Worm (Caenorhabditis elegans) whole organism, young adult: ENCODE measurements around the gene gly-3.

ENCODE experiments used
- B0336.3 ChIP-seq: fragments of 200-800 bp; sonication (Bioruptor generic); IDR thresholded peaks from 2 replicates; pipeline ENCODE4 v1.3.6; 2022; ENCODE audit warnings: missing genetic modification characterization, missing compliant biosample characterization
- C06A6.2 ChIP-seq: fragments of 200-800 bp; sonication (Bioruptor generic); conservative IDR thresholded peaks from 2 replicates; pipeline ENCODE4 v1.3.6; 2022; ENCODE audit warnings: missing genetic modification characterization, missing compliant biosample characterization
- D2030.7 ChIP-seq: fragments of 200-800 bp; sonication (Bioruptor generic); IDR thresholded peaks from 2 replicates; pipeline ENCODE4 v1.3.6; 2022; ENCODE audit warnings: missing genetic modification reagents, missing genetic modification characterization, missing compliant biosample characterization
- F22D6.2 ChIP-seq: sonication (generic microtip); optimal IDR thresholded peaks from 2 replicates; lab custom pipeline; 2016; ENCODE audit warnings: mild to moderate bottlenecking, missing genetic modification characterization, missing compliant biosample characterization
- F23B12.7 ChIP-seq: sonication (generic microtip); optimal IDR thresholded peaks from 2 replicates; lab custom pipeline; 2017; ENCODE audit warnings: missing genetic modification characterization, mild to moderate bottlenecking, missing compliant biosample characterization, antibody characterized with exemption, moderate library complexity; ENCODE audit not compliant: insufficient read depth
- F33H1.4 ChIP-seq: fragments of 200-800 bp; sonication (Bioruptor generic); IDR thresholded peaks from 2 replicates; pipeline ENCODE4 v1.3.6; 2022; ENCODE audit warnings: missing genetic modification reagents, missing genetic modification characterization, missing compliant biosample characterization
- F52B5.7 ChIP-seq: sonication (generic microtip); optimal IDR thresholded peaks from 2 replicates; lab custom pipeline; 2016; ENCODE audit warnings: mild to moderate bottlenecking, missing genetic modification characterization, missing compliant biosample characterization
- K12H6.12 ChIP-seq: fragments of 200-800 bp; sonication (Bioruptor generic); optimal IDR thresholded peaks from 2 replicates; lab custom pipeline; 2018; ENCODE audit warnings: mild to moderate bottlenecking, missing genetic modification characterization, missing compliant biosample characterization
- Y95B8A.8 ChIP-seq: fragments of 200-800 bp; sonication (Bioruptor generic); IDR thresholded peaks from 2 replicates; pipeline ENCODE4 v1.3.6; 2022; ENCODE audit warnings: missing genetic modification reagents, missing genetic modification characterization, missing compliant biosample characterization
- ZK185.1 ChIP-seq: sonication (generic microtip); optimal IDR thresholded peaks from 2 replicates; lab custom pipeline; 2016; ENCODE audit warnings: mild to moderate bottlenecking, missing genetic modification characterization, missing compliant biosample characterization; ENCODE audit not compliant: poor library complexity, severe bottlenecking
- cebp-1 ChIP-seq, 2 experiments: fragments of 200-800 bp in 1 of 2; sonication (Bioruptor generic) in 1 of 2; sonication (generic microtip) in 1 of 2; IDR thresholded peaks in 1 of 2; optimal IDR thresholded peaks in 1 of 2; 2 replicates each; pipeline versions ENCODE4 v1.3.6 to Lab custom; 2017 to 2022; ENCODE audit warnings: missing compliant biosample characterization in 2 of 2, missing genetic modification characterization in 2 of 2, mild to moderate bottlenecking in 1 of 2, missing genetic modification reagents in 1 of 2, moderate library complexity in 1 of 2
- ceh-27 ChIP-seq: fragments of 200-800 bp; sonication (Bioruptor generic); optimal IDR thresholded peaks from 2 replicates; lab custom pipeline; 2018; ENCODE audit warnings: mild to moderate bottlenecking, missing genetic modification characterization, moderate library complexity, missing compliant biosample characterization
- ceh-79 ChIP-seq: sonication (generic microtip); optimal IDR thresholded peaks from 2 replicates; lab custom pipeline; 2017; ENCODE audit warnings: mild to moderate bottlenecking, missing genetic modification characterization, missing compliant biosample characterization
- chd-7 ChIP-seq: sonication (generic microtip); optimal IDR thresholded peaks from 2 replicates; lab custom pipeline; 2016; ENCODE audit warnings: mild to moderate bottlenecking, missing genetic modification characterization, moderate library complexity, missing compliant biosample characterization
- dox-1 ChIP-seq: fragments of 200-800 bp; sonication (Bioruptor generic); IDR thresholded peaks from 2 replicates; pipeline ENCODE4 v1.3.6; 2022; ENCODE audit warnings: missing genetic modification reagents, missing genetic modification characterization, missing compliant biosample characterization
- dpl-1 ChIP-seq: fragments of 150-350 bp; optimal IDR thresholded peaks from 2 replicates; lab custom pipeline; 2014; ENCODE audit warnings: missing biosample characterization, missing genetic modification reagents, missing genetic modification characterization
- efl-1 ChIP-seq: fragments of 150-350 bp; optimal IDR thresholded peaks from 2 replicates; lab custom pipeline; 2014; ENCODE audit warnings: missing biosample characterization, missing genetic modification reagents, missing genetic modification characterization
- egl-44 ChIP-seq: fragments of 200-800 bp; sonication (Bioruptor generic); IDR thresholded peaks from 2 replicates; pipeline ENCODE4 v1.3.6; 2022; ENCODE audit warnings: missing genetic modification reagents, missing genetic modification characterization, missing compliant biosample characterization
- fkh-3 ChIP-seq: sonication (generic microtip); optimal IDR thresholded peaks from 2 replicates; lab custom pipeline; 2016; ENCODE audit warnings: mild to moderate bottlenecking, missing genetic modification characterization, missing compliant biosample characterization
- him-1 ChIP-seq: sonication (generic microtip); optimal IDR thresholded peaks from 2 replicates; lab custom pipeline; 2016; ENCODE audit warnings: missing genotype, missing genetic modification reagents, missing genetic modification characterization, missing compliant biosample characterization
- lag-1 ChIP-seq: fragments of 200-800 bp; sonication (Bioruptor generic); IDR thresholded peaks from 2 replicates; pipeline ENCODE4 v1.3.6; 2022; ENCODE audit warnings: missing genetic modification reagents, missing genetic modification characterization, missing compliant biosample characterization
- lin-35 ChIP-seq, 3 experiments: fragments of 150-350 bp in 2 of 3; sonication (generic microtip) in 1 of 3; optimal IDR thresholded peaks; 2 replicates each; lab custom pipeline; 2014 to 2018; ENCODE audit warnings: missing biosample characterization in 3 of 3, missing genetic modification characterization in 3 of 3, missing genetic modification reagents in 3 of 3
- lin-54 ChIP-seq: fragments of 200-800 bp; sonication (Bioruptor generic); optimal IDR thresholded peaks from 2 replicates; lab custom pipeline; 2018; ENCODE audit warnings: mild to moderate bottlenecking, missing genetic modification characterization, missing compliant biosample characterization
- lir-1 ChIP-seq: fragments of 200-800 bp; sonication (Bioruptor generic); conservative IDR thresholded peaks from 2 replicates; pipeline ENCODE4 v1.3.6; 2022; ENCODE audit warnings: missing genetic modification reagents, missing genetic modification characterization, missing compliant biosample characterization
- madf-3 ChIP-seq: fragments of 200-800 bp; sonication (Bioruptor generic); IDR thresholded peaks from 2 replicates; pipeline ENCODE4 v1.3.6; 2022; ENCODE audit warnings: missing genetic modification reagents, missing genetic modification characterization, missing compliant biosample characterization
- madf-6 ChIP-seq: fragments of 200-800 bp; sonication (Bioruptor generic); IDR thresholded peaks from 2 replicates; pipeline ENCODE4 v1.3.6; 2022; ENCODE audit warnings: missing genetic modification reagents, missing genetic modification characterization, missing compliant biosample characterization
- madf-8 ChIP-seq: fragments of 200-800 bp; sonication (Bioruptor generic); conservative IDR thresholded peaks from 2 replicates; pipeline ENCODE4 v1.3.6; 2022; ENCODE audit warnings: missing genetic modification reagents, missing genetic modification characterization, missing compliant biosample characterization
- mes-4 ChIP-seq: sonication (generic microtip); optimal IDR thresholded peaks from 2 replicates; lab custom pipeline; 2016; ENCODE audit warnings: missing genotype, missing genetic modification characterization, missing compliant biosample characterization
- mxl-1 ChIP-seq: sonication (generic microtip); optimal IDR thresholded peaks from 2 replicates; lab custom pipeline; 2016; ENCODE audit warnings: missing genetic modification characterization, missing compliant biosample characterization
- nhr-120 ChIP-seq: fragments of 200-800 bp; sonication (Bioruptor generic); IDR thresholded peaks from 2 replicates; pipeline ENCODE4 v1.3.6; 2022; ENCODE audit warnings: missing genetic modification characterization, missing compliant biosample characterization
- nhr-27 ChIP-seq: fragments of 200-800 bp; sonication (Bioruptor generic); optimal IDR thresholded peaks from 2 replicates; lab custom pipeline; 2018; ENCODE audit warnings: mild to moderate bottlenecking, missing genetic modification characterization, moderate library complexity, missing compliant biosample characterization
- nhr-80 ChIP-seq: sonication (generic microtip); optimal IDR thresholded peaks from 2 replicates; lab custom pipeline; 2016; ENCODE audit warnings: missing genetic modification characterization, missing compliant biosample characterization
- sea-2 ChIP-seq: fragments of 200-800 bp; sonication (Bioruptor generic); IDR thresholded peaks from 2 replicates; pipeline ENCODE4 v1.3.6; 2022; ENCODE audit warnings: missing genetic modification characterization, missing compliant biosample characterization
- snpc-1.1 ChIP-seq: sonication (generic microtip); optimal IDR thresholded peaks from 2 replicates; lab custom pipeline; 2017; ENCODE audit warnings: missing genetic modification characterization, mild to moderate bottlenecking, missing compliant biosample characterization, antibody characterized with exemption, moderate library complexity, missing genotype, missing genetic modification reagents; ENCODE audit not compliant: insufficient read depth
- snpc-1.3 ChIP-seq: sonication (generic microtip); optimal IDR thresholded peaks from 2 replicates; lab custom pipeline; 2017; ENCODE audit warnings: missing genetic modification characterization, mild to moderate bottlenecking, missing compliant biosample characterization, antibody characterized with exemption, moderate library complexity, missing genotype, missing genetic modification reagents; ENCODE audit not compliant: insufficient read depth
- snpc-3.4 ChIP-seq: sonication (generic microtip); optimal IDR thresholded peaks from 2 replicates; lab custom pipeline; 2017; ENCODE audit warnings: missing genetic modification characterization, mild to moderate bottlenecking, missing compliant biosample characterization, antibody characterized with exemption, moderate library complexity, missing genotype, missing genetic modification reagents
- sptf-2 ChIP-seq: fragments of 200-800 bp; sonication (Bioruptor generic); optimal IDR thresholded peaks from 2 replicates; lab custom pipeline; 2018; ENCODE audit warnings: mild to moderate bottlenecking, missing genetic modification characterization, missing compliant biosample characterization
- ztf-18 ChIP-seq: sonication (generic microtip); optimal IDR thresholded peaks from 2 replicates; lab custom pipeline; 2016; ENCODE audit warnings: missing genotype, mild to moderate bottlenecking, missing genetic modification characterization, missing compliant biosample characterization
- ztf-26 ChIP-seq: sonication (generic microtip); optimal IDR thresholded peaks from 2 replicates; lab custom pipeline; 2017; ENCODE audit warnings: missing genetic modification characterization, missing compliant biosample characterization

gly-3 gene

ce11 chrIII:7952077-7952765 lies 34.7 kb upstream of the gly-3 start, which contains the start of gene C29E4.15:
C29E4.15 (plus strand) TSS chrIII:7952623.
- TF ChIP-seq cebp-1 (GFP tag; IDR thresholded peaks at IDR 0.05; lab: Robert Waterston, UW) (no peak), cebp-1 (tag; optimal IDR thresholded peaks at IDR 0.05; lab: Kevin White, UChicago) (no peak), F22D6.2 (tag; lab: Kevin White, UChicago) (no peak), dpl-1 (GFP tag; lab: Kevin White, UChicago) (peak; percentile 65), F33H1.4 (peak; percentile 63), madf-8 (GFP tag; lab: Robert Waterston, UW) (no peak; the same call in 1 of the 2 replicates), sptf-2 (no peak), chd-7 (tag; lab: Kevin White, UChicago) (no peak), efl-1 (peak; percentile 44), lin-54 (GFP tag; lab: Kevin White, UChicago) (peak; percentile 66), mes-4 (tag; lab: Kevin White, UChicago) (no peak), C06A6.2 (GFP tag; lab: Robert Waterston, UW) (no peak), madf-6 (GFP tag; lab: Robert Waterston, UW) (peak; percentile 41; the same call in 1 of the 2 replicates), snpc-3.4 (tag; lab: Kevin White, UChicago) (peak; percentile 38), dox-1 (GFP tag; lab: Robert Waterston, UW) (0 out of 2 replicates have a peak, but pooled peaks have one; percentile 9), snpc-1.3 (no peak), lir-1 (GFP tag; lab: Robert Waterston, UW) (no peak), B0336.3 (GFP tag; lab: Robert Waterston, UW) (no peak), lin-35 (GFP tag; optimal IDR thresholded peaks at IDR 0.05; lab: Kevin White, UChicago) (peak in 1 of 3 experiments; percentile 88), ztf-26 (tag; lab: Kevin White, UChicago) (no peak), egl-44 (GFP tag; lab: Robert Waterston, UW) (no peak), madf-3 (GFP tag; lab: Robert Waterston, UW) (no peak), ztf-18 (tag; lab: Kevin White, UChicago) (no peak)
- TF ChIP-seq, all 124 proteins: peak for 8

DNA sequence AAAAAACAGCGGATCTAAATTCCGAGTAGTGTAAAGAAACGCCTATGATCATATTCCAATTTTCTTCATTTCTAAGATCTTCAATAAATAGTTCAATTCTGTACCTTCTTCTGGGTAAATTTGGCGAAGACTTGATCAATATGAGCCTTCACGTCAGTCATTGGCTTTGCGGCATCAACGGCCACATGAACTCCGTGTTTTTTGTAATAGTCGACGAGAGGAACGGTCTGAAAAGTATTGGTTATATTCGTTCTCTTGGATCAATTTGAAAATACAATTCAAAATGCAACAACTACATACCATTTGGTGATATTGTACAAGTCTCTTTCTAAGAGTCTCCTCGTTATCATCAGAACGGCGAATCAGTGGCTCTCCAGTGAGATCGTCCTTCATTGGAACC lies 32.9 kb upstream of the gly-3 start:
- TF ChIP-seq sea-2 = no peak
- no peak for TF ChIP-seq C06A6.2 (GFP tag; lab: Robert Waterston, UW)
- TF ChIP-seq mxl-1 (tag; lab: Kevin White, UChicago) = no peak
- no peak for TF ChIP-seq F52B5.7
- TF ChIP-seq snpc-1.1 (tag; lab: Kevin White, UChicago) = no peak
- TF ChIP-seq ceh-27 (GFP tag; lab: Kevin White, UChicago) = no peak
- TF ChIP-seq ztf-18 (tag; lab: Kevin White, UChicago) = no peak

- TF ChIP-seq ceh-79 (tag; lab: Kevin White, UChicago) (no peak), ZK185.1 (tag; lab: Kevin White, UChicago) (no peak), sea-2 (no peak), fkh-3 (tag; lab: Kevin White, UChicago) (no peak), snpc-1.1 (tag; lab: Kevin White, UChicago) (no peak), snpc-1.3 (no peak), lag-1 (GFP tag; lab: Robert Waterston, UW) (no peak), nhr-80 (tag; lab: Kevin White, UChicago) (no peak), madf-8 (GFP tag; lab: Robert Waterston, UW) (no peak), D2030.7 (GFP tag; lab: Robert Waterston, UW) (no peak), Y95B8A.8 (GFP tag; lab: Robert Waterston, UW) (no peak), nhr-120 (GFP tag; lab: Robert Waterston, UW) (no peak), him-1 (tag; lab: Kevin White, UChicago) (no peak), lin-35 (GFP tag; optimal IDR thresholded peaks at IDR 0.05; lab: Kevin White, UChicago) (no peak), K12H6.12 (tag; lab: Kevin White, UChicago) (no peak), F23B12.7 (no peak), nhr-27 (tag; lab: Kevin White, UChicago) (no peak), lin-54 (GFP tag; lab: Kevin White, UChicago) (no peak)
Measured at ce11 chrIII:7948802-7949201, 31.2 kb upstream of the gly-3 start, which contains the start of gene col-90. col-90 (plus strand) TSS chrIII:7948838.
